Fruit fly (Drosophila melanogaster) whole organism, embryonic: ENCODE data around the gene tra.

Experiments used
- BtbVII ChIP-seq: fragments of 200-800 bp; sonication (Bioruptor generic); optimal IDR thresholded peaks from 3 replicates; lab custom pipeline; 2017; ENCODE audit warnings: missing biosample characterization, mild to moderate bottlenecking, missing genetic modification characterization
- CG10147 ChIP-seq: fragments of 200-800 bp; sonication (Bioruptor generic); optimal IDR thresholded peaks from 2 replicates; lab custom pipeline; 2019; ENCODE audit warnings: missing biosample characterization, mild to moderate bottlenecking, missing genetic modification characterization, moderate library complexity
- CG11093 ChIP-seq: fragments of 200-800 bp; sonication (Bioruptor generic); IDR thresholded peaks from 3 replicates; pipeline ENCODE4 v1.3.6; 2022; ENCODE audit warnings: missing biosample characterization, missing genetic modification characterization
- CG1233 ChIP-seq: fragments of 200-800 bp; sonication (Bioruptor generic); optimal IDR thresholded peaks from 4 replicates; lab custom pipeline; 2018; ENCODE audit warnings: missing biosample characterization, mild to moderate bottlenecking, missing genetic modification characterization
- CG12659 ChIP-seq: fragments of 200-800 bp; sonication (Bioruptor generic); optimal IDR thresholded peaks from 3 replicates; lab custom pipeline; 2017; ENCODE audit warnings: mild to moderate bottlenecking, missing biosample characterization, missing genetic modification reagents, missing genetic modification characterization
- CG12769 ChIP-seq: fragments of 200-800 bp; sonication (Bioruptor generic); optimal IDR thresholded peaks from 2 replicates; lab custom pipeline; 2019; ENCODE audit warnings: missing biosample characterization, mild to moderate bottlenecking, missing genetic modification characterization, moderate library complexity
- CG13123 ChIP-seq: fragments of 200-800 bp; sonication (Bioruptor generic); optimal IDR thresholded peaks from 2 replicates; lab custom pipeline; 2016; ENCODE audit warnings: missing biosample characterization, missing genetic modification characterization
- CG13424 ChIP-seq: fragments of 200-800 bp; sonication (Bioruptor generic); optimal IDR thresholded peaks from 2 replicates; lab custom pipeline; 2019; ENCODE audit warnings: missing biosample characterization, mild to moderate bottlenecking, missing genetic modification characterization, moderate library complexity
- CG13894 ChIP-seq: fragments of 200-800 bp; sonication (Bioruptor generic); optimal IDR thresholded peaks from 3 replicates; lab custom pipeline; 2018; ENCODE audit warnings: missing biosample characterization, mild to moderate bottlenecking, missing genetic modification characterization, moderate library complexity
- CG14441 ChIP-seq: fragments of 200-800 bp; sonication (Bioruptor generic); IDR thresholded peaks from 2 replicates; pipeline ENCODE4 v1.3.6; 2022; ENCODE audit warnings: missing biosample characterization, missing genetic modification characterization
- CG15514 ChIP-seq: fragments of 200-800 bp; sonication (Bioruptor generic); optimal IDR thresholded peaks from 3 replicates; lab custom pipeline; 2017; ENCODE audit warnings: missing biosample characterization, missing genetic modification characterization, mild to moderate bottlenecking, moderate library complexity, missing genetic modification reagents
- CG15601 ChIP-seq: fragments of 200-800 bp; sonication (Bioruptor generic); optimal IDR thresholded peaks from 3 replicates; lab custom pipeline; 2019; ENCODE audit warnings: missing biosample characterization, mild to moderate bottlenecking, missing genetic modification characterization, moderate library complexity
- CG17568 ChIP-seq: fragments of 200-800 bp; sonication (Bioruptor generic); optimal IDR thresholded peaks from 2 replicates; lab custom pipeline; 2018; ENCODE audit warnings: missing biosample characterization, mild to moderate bottlenecking, missing genetic modification characterization, moderate library complexity
- CG4282 ChIP-seq: fragments of 200-800 bp; sonication (Bioruptor generic); optimal IDR thresholded peaks from 2 replicates; lab custom pipeline; 2016; ENCODE audit warnings: missing biosample characterization, missing genetic modification characterization
- CG6654 ChIP-seq: fragments of 200-800 bp; sonication (Bioruptor generic); optimal IDR thresholded peaks from 2 replicates; lab custom pipeline; 2017; ENCODE audit warnings: missing biosample characterization, mild to moderate bottlenecking, missing genetic modification characterization
- CG6683 ChIP-seq: fragments of 200-800 bp; sonication (Bioruptor generic); optimal IDR thresholded peaks from 2 replicates; lab custom pipeline; 2017; ENCODE audit warnings: missing biosample characterization, mild to moderate bottlenecking, missing genetic modification characterization, missing genetic modification reagents
- CG7271 ChIP-seq: fragments of 200-800 bp; sonication (Bioruptor generic); optimal IDR thresholded peaks from 2 replicates; lab custom pipeline; 2018; ENCODE audit warnings: missing biosample characterization, mild to moderate bottlenecking, missing genetic modification characterization, moderate library complexity
- CG7786 ChIP-seq: fragments of 200-800 bp; sonication (Bioruptor generic); optimal IDR thresholded peaks from 2 replicates; lab custom pipeline; 2016; ENCODE audit warnings: missing biosample characterization, missing genetic modification characterization
- CG8478 ChIP-seq: fragments of >200 bp; optimal IDR thresholded peaks from 2 replicates; lab custom pipeline; 2018
- CG9215 ChIP-seq: fragments of 200-800 bp; sonication (Bioruptor generic); IDR thresholded peaks from 2 replicates; pipeline ENCODE4 v1.3.6; 2022; ENCODE audit warnings: missing biosample characterization, missing genetic modification characterization
- CoRest ChIP-seq: fragments of 200-800 bp; sonication (Bioruptor generic); optimal IDR thresholded peaks from 3 replicates; lab custom pipeline; 2018; ENCODE audit warnings: missing biosample characterization, mild to moderate bottlenecking, missing genetic modification characterization, moderate library complexity
- Ets97D ChIP-seq: fragments of 200-800 bp; sonication (Bioruptor generic); optimal IDR thresholded peaks from 3 replicates; lab custom pipeline; 2016; ENCODE audit warnings: missing biosample characterization, missing genetic modification characterization
- Fer2 ChIP-seq: fragments of 200-800 bp; sonication (Bioruptor generic); optimal IDR thresholded peaks from 2 replicates; lab custom pipeline; 2018; ENCODE audit warnings: missing biosample characterization, mild to moderate bottlenecking, missing genetic modification characterization, moderate library complexity
- Hmr ChIP-seq: fragments of 200-800 bp; sonication (Bioruptor generic); optimal IDR thresholded peaks from 3 replicates; lab custom pipeline; 2017; ENCODE audit warnings: mild to moderate bottlenecking, missing biosample characterization, missing genetic modification reagents, missing genetic modification characterization
- Meics ChIP-seq: fragments of 200-800 bp; sonication (Bioruptor generic); optimal IDR thresholded peaks from 2 replicates; lab custom pipeline; 2017; ENCODE audit warnings: missing biosample characterization, mild to moderate bottlenecking, missing genetic modification characterization
- Nf-YC ChIP-seq: fragments of 200-800 bp; optimal IDR thresholded peaks from 3 replicates; lab custom pipeline; 2019; ENCODE audit warnings: missing biosample characterization, mild to moderate bottlenecking, missing genetic modification characterization, moderate library complexity
- Oaz ChIP-seq: fragments of 200-800 bp; sonication (Bioruptor generic); IDR thresholded peaks from 2 replicates; pipeline ENCODE4 v1.3.6; 2022; ENCODE audit warnings: missing biosample characterization, missing genetic modification characterization
- Stat92E ChIP-seq, 3 experiments: fragments of >200 bp in 2 of 3; fragments of 200-800 bp in 1 of 3; sonication (Bioruptor generic) in 1 of 3; optimal IDR thresholded peaks; 2 replicates each; lab custom pipeline; 2017 to 2019; ENCODE audit warnings: missing biosample characterization in 3 of 3, missing genetic modification characterization in 3 of 3, mild to moderate bottlenecking in 1 of 3, moderate library complexity in 1 of 3
- Taf1 ChIP-seq: fragments of 200-800 bp; sonication (Bioruptor generic); IDR thresholded peaks from 2 replicates; pipeline ENCODE4 v1.3.6; 2022; ENCODE audit warnings: missing biosample characterization, missing genetic modification characterization
- caup ChIP-seq: fragments of 200-800 bp; sonication (Bioruptor generic); optimal IDR thresholded peaks from 3 replicates; lab custom pipeline; 2017; ENCODE audit warnings: missing biosample characterization, mild to moderate bottlenecking, missing genetic modification characterization, moderate library complexity; ENCODE audit not compliant: severe bottlenecking
- chif ChIP-seq, 2 experiments: fragments of 200-800 bp; sonication (Bioruptor generic); optimal IDR thresholded peaks; 3 replicates each; lab custom pipeline; 2016; ENCODE audit warnings: missing biosample characterization in 2 of 2, missing genetic modification characterization in 2 of 2
- ci ChIP-seq: fragments of 200-800 bp; sonication (Bioruptor generic); IDR thresholded peaks from 3 replicates; pipeline ENCODE4 v1.3.6; 2022; ENCODE audit warnings: missing biosample characterization, missing genetic modification characterization
- crc ChIP-seq: fragments of 200-800 bp; sonication (Bioruptor generic); optimal IDR thresholded peaks from 2 replicates; lab custom pipeline; 2016; ENCODE audit warnings: missing biosample characterization, missing genetic modification characterization
- eve ChIP-seq, 2 experiments: fragments of >200 bp; optimal IDR thresholded peaks; 2 replicates each; lab custom pipeline; 2017; ENCODE audit warnings: missing biosample characterization in 2 of 2, missing genetic modification characterization in 2 of 2
- ewg ChIP-seq: fragments of 200-800 bp; sonication (Bioruptor generic); optimal IDR thresholded peaks from 3 replicates; lab custom pipeline; 2017; ENCODE audit warnings: mild to moderate bottlenecking, missing biosample characterization, missing genetic modification reagents, missing genetic modification characterization
- fd102C ChIP-seq: fragments of 200-800 bp; sonication (Bioruptor generic); optimal IDR thresholded peaks from 2 replicates; lab custom pipeline; 2018; ENCODE audit warnings: missing biosample characterization, mild to moderate bottlenecking, missing genetic modification characterization, moderate library complexity
- fu2 ChIP-seq: fragments of 200-800 bp; sonication (Bioruptor generic); optimal IDR thresholded peaks from 2 replicates; lab custom pipeline; 2016; ENCODE audit warnings: missing biosample characterization, missing genetic modification characterization
- gt ChIP-seq: fragments of 200-800 bp; sonication (Bioruptor generic); IDR thresholded peaks from 2 replicates; pipeline ENCODE4 v1.3.6; 2022; ENCODE audit warnings: missing biosample characterization, missing genetic modification characterization
- hb ChIP-seq: fragments of 200-800 bp; sonication (Bioruptor generic); IDR thresholded peaks from 3 replicates; pipeline ENCODE4 v1.3.6; 2022; ENCODE audit warnings: missing biosample characterization, missing genetic modification characterization; ENCODE audit not compliant: partially characterized antibody
- kni ChIP-seq: fragments of 200-800 bp; sonication (Bioruptor generic); optimal IDR thresholded peaks from 3 replicates; lab custom pipeline; 2017; ENCODE audit warnings: mild to moderate bottlenecking, missing biosample characterization, missing genetic modification reagents, missing genetic modification characterization
- lov ChIP-seq, 2 experiments: fragments of 200-800 bp in 1 of 2; fragments of >200 bp in 1 of 2; sonication (Bioruptor generic) in 1 of 2; IDR thresholded peaks in 1 of 2; optimal IDR thresholded peaks in 1 of 2; 2 replicates in 1 of 2; 3 replicates in 1 of 2; pipeline versions ENCODE4 v1.3.6 to Lab custom; 2017 to 2022; ENCODE audit warnings: missing biosample characterization in 1 of 2, missing genetic modification characterization in 1 of 2
- pan ChIP-seq, 4 experiments: fragments of >200 bp in 3 of 4; fragments of 200-800 bp in 1 of 4; sonication (Bioruptor generic) in 1 of 4; optimal IDR thresholded peaks in 3 of 4; IDR thresholded peaks in 1 of 4; 2 replicates each; pipeline versions ENCODE4 v1.3.6 to Lab custom; 2017 to 2022; ENCODE audit warnings: missing biosample characterization in 2 of 4, missing genetic modification characterization in 2 of 4, mixed read lengths in 1 of 4
- ro ChIP-seq: fragments of 200-800 bp; sonication (Bioruptor generic); IDR thresholded peaks from 2 replicates; pipeline ENCODE4 v1.3.6; 2022; ENCODE audit warnings: missing biosample characterization, missing genetic modification characterization
- shn ChIP-seq: fragments of 200-800 bp; sonication (Bioruptor generic); optimal IDR thresholded peaks from 3 replicates; lab custom pipeline; 2016; ENCODE audit warnings: missing biosample characterization, missing genetic modification characterization
- sob ChIP-seq: fragments of 200-800 bp; sonication (Bioruptor generic); IDR thresholded peaks from 2 replicates; pipeline ENCODE4 v1.3.6; 2022; ENCODE audit warnings: missing biosample characterization, missing genetic modification characterization
- toy ChIP-seq: fragments of 200-800 bp; sonication (Bioruptor generic); IDR thresholded peaks from 2 replicates; pipeline ENCODE4 v1.3.6; 2022; ENCODE audit warnings: missing biosample characterization, missing genetic modification characterization
- zfh1 ChIP-seq: fragments of 200-800 bp; sonication (Bioruptor generic); IDR thresholded peaks from 3 replicates; pipeline ENCODE4 v1.3.6; 2022; ENCODE audit warnings: missing biosample characterization, missing genetic modification characterization

Gene tra

DNA sequence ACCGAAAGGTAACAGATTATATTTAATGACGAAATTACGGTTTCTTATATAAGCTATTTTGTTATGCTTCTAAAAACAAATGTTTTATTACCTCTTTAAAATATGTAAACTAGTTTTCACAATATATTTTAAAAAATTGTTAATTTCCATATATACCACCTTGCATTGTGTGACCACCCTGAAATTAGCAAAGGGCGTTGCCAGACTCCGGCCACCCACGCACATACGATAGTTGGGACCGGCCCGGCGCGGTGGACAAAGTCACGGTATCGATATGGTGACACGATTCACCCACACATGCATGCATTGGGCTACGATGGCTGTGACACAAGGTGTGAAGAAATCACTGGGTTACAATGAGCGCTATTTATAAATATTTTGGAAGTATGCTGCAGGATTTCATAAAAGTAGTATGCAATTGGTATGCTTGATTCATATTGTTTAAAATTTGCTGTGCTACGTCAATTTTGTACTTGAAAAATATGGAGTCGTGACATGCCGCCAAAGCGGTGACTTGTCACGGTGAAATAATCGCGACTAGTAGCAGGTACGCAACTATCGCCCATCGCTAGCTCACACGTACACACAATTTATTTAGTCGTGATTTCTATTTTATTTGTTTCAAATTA, 2.7 kb downstream of the tra start (continued):
- TF ChIP-seq Taf1 (GFP tag; lab: Robert Waterston, UW) = no peak
- no peak for TF ChIP-seq ro
- TF ChIP-seq CG13424 = peak; percentile 60
- TF ChIP-seq Hmr (GFP tag; lab: Kevin White, UChicago) = peak; percentile 80
- TF ChIP-seq hb = peak; percentile 92
- no peak for TF ChIP-seq caup (GFP tag; lab: Kevin White, UChicago)
- TF ChIP-seq shn = peak; percentile 63
- TF ChIP-seq CG6683 (GFP tag; lab: Kevin White, UChicago) = peak; percentile 34
- TF ChIP-seq CG13123 (GFP tag; lab: Kevin White, UChicago) = peak; percentile 6
- TF ChIP-seq pan (optimal IDR thresholded peaks at IDR 0.05; lab: Kevin White, UChicago) = no peak
- TF ChIP-seq pan (GFP tag; optimal IDR thresholded peaks at IDR 0.05 in 1 of 2, IDR thresholded peaks at IDR 0.05 in 1 of 2) = peak in 1 of 2 experiments; percentile 76
- TF ChIP-seq CG11093 = no peak
- TF ChIP-seq CG10147 = peak; percentile 36
- no peak for TF ChIP-seq Stat92E (GFP tag; optimal IDR thresholded peaks at IDR 0.05; lab: Kevin White, UChicago)
- TF ChIP-seq crc (GFP tag; lab: Kevin White, UChicago) = peak; percentile 9
- peak; percentile 69 for TF ChIP-seq CG15514 (GFP tag; lab: Kevin White, UChicago)
- peak; percentile 52 for TF ChIP-seq CG13894 (tag; lab: Kevin White, UChicago)
- TF ChIP-seq Oaz (GFP tag; lab: Robert Waterston, UW) = no peak
- peak; percentile 9 to 36 for TF ChIP-seq chif (GFP tag; optimal IDR thresholded peaks at IDR 0.05; lab: Kevin White, UChicago)
- no peak for TF ChIP-seq BtbVII (GFP tag; lab: Kevin White, UChicago)
- TF ChIP-seq CG6654 (GFP tag; lab: Kevin White, UChicago) = no peak
- TF ChIP-seq Ets97D = peak; percentile 76
- TF ChIP-seq CG1233 (GFP tag; lab: Kevin White, UChicago) = peak; percentile 13
- peak; percentile 37 for TF ChIP-seq Meics (GFP tag; lab: Kevin White, UChicago)
- TF ChIP-seq CG8478 (lab: Kevin White, UChicago) = peak; percentile 93
- peak; percentile 36; the same call in 1 of the 2 replicates for TF ChIP-seq CG14441 (GFP tag; lab: Robert Waterston, UW)
- peak; percentile 6 for TF ChIP-seq CG4282 (GFP tag; lab: Kevin White, UChicago)
- TF ChIP-seq fd102C (GFP tag; lab: Kevin White, UChicago) = no peak
- peak; percentile 58; the same call in 1 of the 2 replicates for TF ChIP-seq CG9215 (GFP tag; lab: Robert Waterston, UW)
- TF ChIP-seq CG7786 (GFP tag; lab: Kevin White, UChicago) = peak; percentile 67
- TF ChIP-seq kni (GFP tag; lab: Kevin White, UChicago) = peak; percentile 66
- peak; percentile 34 for TF ChIP-seq fu2
- TF ChIP-seq eve (GFP tag; optimal IDR thresholded peaks at IDR 0.05; lab: Kevin White, UChicago) = no peak
- peak; percentile 2 for TF ChIP-seq CG15601
- peak; percentile 74 for TF ChIP-seq CoRest (tag; lab: Kevin White, UChicago)
- TF ChIP-seq CG12659 = peak; percentile 84
- peak; percentile 20 for TF ChIP-seq CG7271
- no peak for TF ChIP-seq gt (GFP tag; lab: Robert Waterston, UW)
- TF ChIP-seq CG12769 (tag; lab: Kevin White, UChicago) = no peak
- TF ChIP-seq toy = peak; percentile 34; the same call in 1 of the 2 replicates
- peak; percentile 68 for TF ChIP-seq ewg (GFP tag; lab: Kevin White, UChicago)
- TF ChIP-seq Nf-YC (tag; lab: Kevin White, UChicago) = peak; percentile 48
- no peak for TF ChIP-seq lov (optimal IDR thresholded peaks at IDR 0.05; lab: Kevin White, UChicago)
- TF ChIP-seq lov (GFP tag; IDR thresholded peaks at IDR 0.05; lab: Robert Waterston, UW) = 0 out of 3 replicates have a peak, but pooled peaks have one; percentile 42
- peak; percentile 64; the same call in 1 of the 2 replicates for TF ChIP-seq sob (GFP tag; lab: Robert Waterston, UW)
- TF ChIP-seq zfh1 (GFP tag; lab: Robert Waterston, UW) = peak; percentile 58; the same call in 1 of the 3 replicates
- TF ChIP-seq CG17568 (GFP tag; lab: Kevin White, UChicago) = no peak
- peak; percentile 17 for TF ChIP-seq Fer2
- TF ChIP-seq ci = peak; percentile 77; the same call in 2 of the 3 replicates
